Worm (Caenorhabditis elegans) whole organism, early embryonic: Measurements from ENCODE around the gene ndx-2.

Experiments used
- F13C5.2 ChIP-seq: sonication (generic microtip); optimal IDR thresholded peaks from 2 replicates; lab custom pipeline; 2017; ENCODE audit warnings: mild to moderate bottlenecking, missing genetic modification characterization, inconsistent platforms, missing compliant biosample characterization
- aly-1 ChIP-seq: sonication (generic microtip); optimal IDR thresholded peaks from 2 replicates; lab custom pipeline; 2016; ENCODE audit warnings: missing genetic modification characterization, missing compliant biosample characterization
- ama-1 ChIP-seq: fragments of 150-350 bp; optimal IDR thresholded peaks from 2 replicates; lab custom pipeline; 2014
- ceh-13 ChIP-seq: fragments of 200-800 bp; sonication (Bioruptor generic); optimal IDR thresholded peaks from 2 replicates; lab custom pipeline; 2018; ENCODE audit warnings: mild to moderate bottlenecking, missing genetic modification characterization, missing compliant biosample characterization
- ets-7 ChIP-seq: sonication (generic microtip); optimal IDR thresholded peaks from 2 replicates; lab custom pipeline; 2016; ENCODE audit warnings: missing genotype, missing genetic modification characterization, missing compliant biosample characterization
- flt-1 ChIP-seq: fragments of 200-800 bp; sonication (Bioruptor generic); IDR thresholded peaks from 2 replicates; pipeline ENCODE4 v1.3.6; 2022; ENCODE audit warnings: missing genetic modification characterization, missing compliant biosample characterization
- hmbx-1 ChIP-seq: sonication (generic microtip); optimal IDR thresholded peaks from 2 replicates; lab custom pipeline; 2016; ENCODE audit warnings: mild to moderate bottlenecking, missing genetic modification characterization, missing compliant biosample characterization
- hmg-4 ChIP-seq: fragments of 200-800 bp; sonication (Bioruptor generic); optimal IDR thresholded peaks from 2 replicates; lab custom pipeline; 2018; ENCODE audit warnings: mild to moderate bottlenecking, missing genetic modification characterization, missing compliant biosample characterization
- hnd-1 ChIP-seq: sonication (generic microtip); optimal IDR thresholded peaks from 2 replicates; lab custom pipeline; 2016; ENCODE audit warnings: missing genetic modification characterization, missing compliant biosample characterization
- scrt-1 ChIP-seq: fragments of 200-800 bp; sonication (Bioruptor generic); IDR thresholded peaks from 2 replicates; pipeline ENCODE4 v1.3.6; 2022; ENCODE audit warnings: missing genetic modification characterization, missing compliant biosample characterization
- sea-1 ChIP-seq: fragments of 200-800 bp; sonication (Bioruptor generic); conservative IDR thresholded peaks from 2 replicates; pipeline ENCODE4 v1.3.6; 2022; ENCODE audit warnings: missing genetic modification characterization, missing compliant biosample characterization
- tbx-11 ChIP-seq: fragments of 200-800 bp; sonication (Bioruptor generic); IDR thresholded peaks from 2 replicates; pipeline ENCODE4 v1.3.6; 2022; ENCODE audit warnings: missing genetic modification characterization, missing compliant biosample characterization
- tra-4 ChIP-seq: sonication (generic microtip); optimal IDR thresholded peaks from 2 replicates; lab custom pipeline; 2017; ENCODE audit warnings: missing genetic modification characterization, missing compliant biosample characterization

ce11 chrV:2677648-2678047, 12.8 kb upstream of the ndx-2 start:
- TF ChIP-seq ama-1 (lab: Kevin White, UChicago), result no peak
- no peak for TF ChIP-seq hnd-1
- no peak for TF ChIP-seq aly-1 (tag; lab: Kevin White, UChicago)
- TF ChIP-seq hmbx-1 (tag; lab: Kevin White, UChicago), result no peak
- no peak for TF ChIP-seq tbx-11 (GFP tag; lab: Robert Waterston, UW)
- no peak for TF ChIP-seq ets-7 (tag; lab: Kevin White, UChicago)
- TF ChIP-seq flt-1, result no peak
- TF ChIP-seq F13C5.2, result no peak
- TF ChIP-seq scrt-1 (GFP tag; lab: Robert Waterston, UW), result no peak
- TF ChIP-seq ceh-13 (GFP tag; lab: Kevin White, UChicago), result no peak
- TF ChIP-seq hmg-4, result no peak
- TF ChIP-seq sea-1, result no peak
- TF ChIP-seq tra-4 (tag; lab: Kevin White, UChicago), result no peak
